Worm (Caenorhabditis elegans) whole organism, late embryonic: ENCODE measurements around the gene ZK742.3.
A peak's percentile ranks its signal among the peaks of the same experiment; 100 is the strongest.

Experiments used
- C08G9.2 ChIP-seq: sonication (generic microtip); optimal IDR thresholded peaks from 2 replicates; lab custom pipeline; 2016; ENCODE audit warnings: mild to moderate bottlenecking, missing genetic modification characterization, moderate library complexity, missing compliant biosample characterization
- C38D4.7 ChIP-seq: fragments of 200-800 bp; sonication (Bioruptor generic); optimal IDR thresholded peaks from 2 replicates; lab custom pipeline; 2018; ENCODE audit warnings: mild to moderate bottlenecking, missing genetic modification characterization, moderate library complexity, missing compliant biosample characterization
- K09A11.1 ChIP-seq: sonication (generic microtip); optimal IDR thresholded peaks from 2 replicates; lab custom pipeline; 2017; ENCODE audit warnings: antibody characterized with exemption, mild to moderate bottlenecking, missing genetic modification characterization, missing compliant biosample characterization; ENCODE audit not compliant: insufficient read depth
- T23F11.4 ChIP-seq: fragments of 200-800 bp; sonication (Bioruptor generic); optimal IDR thresholded peaks from 2 replicates; lab custom pipeline; 2018; ENCODE audit warnings: mild to moderate bottlenecking, missing genetic modification characterization, missing compliant biosample characterization
- ceh-14 ChIP-seq: sonication (generic microtip); optimal IDR thresholded peaks from 2 replicates; lab custom pipeline; 2016; ENCODE audit warnings: missing genotype, missing genetic modification characterization, missing compliant biosample characterization
- ceh-18 ChIP-seq: sonication (generic microtip); optimal IDR thresholded peaks from 2 replicates; lab custom pipeline; 2016; ENCODE audit warnings: missing genetic modification characterization, missing compliant biosample characterization
- ceh-2 ChIP-seq: sonication (generic microtip); optimal IDR thresholded peaks from 2 replicates; lab custom pipeline; 2016; ENCODE audit warnings: missing genotype, missing genetic modification characterization, missing compliant biosample characterization
- ceh-22 ChIP-seq: sonication (generic microtip); optimal IDR thresholded peaks from 2 replicates; lab custom pipeline; 2017; ENCODE audit warnings: missing biosample characterization, missing genetic modification characterization
- ceh-24 ChIP-seq: sonication (generic microtip); optimal IDR thresholded peaks from 2 replicates; lab custom pipeline; 2016; ENCODE audit warnings: mild to moderate bottlenecking, missing genetic modification characterization, missing compliant biosample characterization
- ceh-31 ChIP-seq: sonication (generic microtip); optimal IDR thresholded peaks from 2 replicates; lab custom pipeline; 2016; ENCODE audit warnings: missing genetic modification characterization, missing compliant biosample characterization
- ceh-34 ChIP-seq: sonication (generic microtip); optimal IDR thresholded peaks from 2 replicates; lab custom pipeline; 2016; ENCODE audit warnings: mild to moderate bottlenecking, missing genetic modification characterization, missing compliant biosample characterization
- ceh-6 ChIP-seq: fragments of 200-800 bp; sonication (Bioruptor generic); optimal IDR thresholded peaks from 2 replicates; lab custom pipeline; 2018; ENCODE audit warnings: mild to moderate bottlenecking, missing genetic modification characterization, missing compliant biosample characterization
- che-1 ChIP-seq: sonication (generic microtip); optimal IDR thresholded peaks from 2 replicates; lab custom pipeline; 2016; ENCODE audit warnings: mild to moderate bottlenecking, missing genetic modification characterization, missing compliant biosample characterization
- dmd-4 ChIP-seq: sonication (generic microtip); optimal IDR thresholded peaks from 2 replicates; lab custom pipeline; 2016; ENCODE audit warnings: borderline replicate concordance, missing genetic modification characterization, missing compliant biosample characterization
- elt-4 ChIP-seq: sonication (generic microtip); optimal IDR thresholded peaks from 2 replicates; lab custom pipeline; 2016; ENCODE audit warnings: missing genetic modification characterization, missing compliant biosample characterization
- fax-1 ChIP-seq: sonication (generic microtip); optimal IDR thresholded peaks from 2 replicates; lab custom pipeline; 2016; ENCODE audit warnings: missing genotype, missing genetic modification characterization, missing compliant biosample characterization
- fkh-6 ChIP-seq: sonication (generic microtip); optimal IDR thresholded peaks from 2 replicates; lab custom pipeline; 2016; ENCODE audit warnings: missing genetic modification characterization, missing compliant biosample characterization
- gmeb-2 ChIP-seq: sonication (generic microtip); optimal IDR thresholded peaks from 2 replicates; lab custom pipeline; 2016; ENCODE audit warnings: missing genetic modification characterization, inconsistent platforms, missing compliant biosample characterization
- hlh-30 ChIP-seq: sonication (generic microtip); optimal IDR thresholded peaks from 2 replicates; lab custom pipeline; 2017; ENCODE audit warnings: antibody characterized with exemption, missing genetic modification characterization, missing compliant biosample characterization; ENCODE audit not compliant: insufficient read depth
- hlh-6 ChIP-seq: sonication (generic microtip); optimal IDR thresholded peaks from 2 replicates; lab custom pipeline; 2016; ENCODE audit warnings: missing genotype, missing genetic modification characterization, missing compliant biosample characterization
- madf-2 ChIP-seq: sonication (generic microtip); optimal IDR thresholded peaks from 2 replicates; lab custom pipeline; 2017; ENCODE audit warnings: missing genetic modification characterization, missing compliant biosample characterization
- nfya-1 ChIP-seq: sonication (generic microtip); optimal IDR thresholded peaks from 2 replicates; lab custom pipeline; 2017; ENCODE audit warnings: missing genetic modification characterization, mild to moderate bottlenecking, missing compliant biosample characterization, antibody characterized with exemption, moderate library complexity
- nhr-232 ChIP-seq: sonication (generic microtip); optimal IDR thresholded peaks from 2 replicates; lab custom pipeline; 2016; ENCODE audit warnings: missing genetic modification characterization, missing compliant biosample characterization
- odd-2 ChIP-seq: sonication (generic microtip); optimal IDR thresholded peaks from 2 replicates; lab custom pipeline; 2017; ENCODE audit warnings: antibody characterized with exemption, mild to moderate bottlenecking, missing genetic modification characterization, missing compliant biosample characterization
- pat-9 ChIP-seq: fragments of 200-800 bp; sonication (Bioruptor generic); optimal IDR thresholded peaks from 2 replicates; lab custom pipeline; 2018; ENCODE audit warnings: mild to moderate bottlenecking, missing genetic modification characterization, moderate library complexity, missing compliant biosample characterization
- pqm-1 ChIP-seq: sonication (generic microtip); optimal IDR thresholded peaks from 2 replicates; lab custom pipeline; 2016; ENCODE audit warnings: missing genetic modification characterization, missing compliant biosample characterization
- pros-1 ChIP-seq: fragments of 150-350 bp; optimal IDR thresholded peaks from 2 replicates; lab custom pipeline; 2014; ENCODE audit warnings: missing biosample characterization, missing genetic modification reagents, missing genetic modification characterization
- rnt-1 ChIP-seq: sonication (generic microtip); optimal IDR thresholded peaks from 2 replicates; lab custom pipeline; 2016; ENCODE audit warnings: missing genetic modification characterization, missing compliant biosample characterization
- syd-9 ChIP-seq: sonication (generic microtip); optimal IDR thresholded peaks from 2 replicates; lab custom pipeline; 2016; ENCODE audit warnings: mild to moderate bottlenecking, missing genetic modification characterization, moderate library complexity, missing compliant biosample characterization
- tbx-2 ChIP-seq: sonication (generic microtip); optimal IDR thresholded peaks from 2 replicates; lab custom pipeline; 2016; ENCODE audit warnings: missing genetic modification characterization, missing compliant biosample characterization
- tbx-7 ChIP-seq: sonication (generic microtip); optimal IDR thresholded peaks from 2 replicates; lab custom pipeline; 2016; ENCODE audit warnings: missing genotype, missing genetic modification characterization, missing compliant biosample characterization
- unc-42 ChIP-seq: sonication (generic microtip); optimal IDR thresholded peaks from 2 replicates; lab custom pipeline; 2016; ENCODE audit warnings: missing genotype, missing genetic modification characterization, missing compliant biosample characterization
- unc-55 ChIP-seq: sonication (generic microtip); optimal IDR thresholded peaks from 2 replicates; lab custom pipeline; 2017; ENCODE audit warnings: missing biosample characterization, missing genetic modification reagents, missing genetic modification characterization
- ztf-16 ChIP-seq: sonication (generic microtip); optimal IDR thresholded peaks from 2 replicates; lab custom pipeline; 2017; ENCODE audit warnings: missing genetic modification characterization, missing compliant biosample characterization

ZK742.3 gene

ce11 chrV:7809320-7810256, at the start of gene ZK742.3:
ZK742.3 (minus strand) TSS chrV:7809912.
- TF ChIP-seq pat-9 (tag; lab: Kevin White, UChicago) (no peak), fkh-6 (tag; lab: Kevin White, UChicago) (no peak), ceh-34 (tag; lab: Kevin White, UChicago) (no peak), madf-2 (tag; lab: Kevin White, UChicago) (no peak)

- no peak for TF ChIP-seq tbx-7
These were observed 48.2 kb upstream of the ZK742.3 start, which contains the start of gene C37C3.1 for ce11 chrV:7857931-7858330. C37C3.1 (plus strand) TSS chrV:7857963.

ce11 chrV:7856641-7857040, 46.9 kb upstream of the ZK742.3 start:
- TF ChIP-seq unc-42 (tag; lab: Kevin White, UChicago): no peak

- TF ChIP-seq pros-1: no peak
- no peak for TF ChIP-seq nfya-1
- no peak for TF ChIP-seq ceh-24
- no peak for TF ChIP-seq syd-9
- TF ChIP-seq ztf-16 (tag; lab: Kevin White, UChicago): no peak
- no peak for TF ChIP-seq fax-1 (tag; lab: Kevin White, UChicago)
- no peak for TF ChIP-seq che-1
- no peak for TF ChIP-seq fkh-6 (tag; lab: Kevin White, UChicago)
These were observed 45.8 kb upstream of the ZK742.3 start, which contains the start of gene C37C3.2 for ce11 chrV:7855382-7855994. C37C3.2 (plus strand) TSS chrV:7855944.

ce11 chrV:7854603-7855002, 44.9 kb upstream of the ZK742.3 start, which contains the start of the genes C37C3.9 and C37C3.18:
C37C3.9 (minus strand) TSS chrV:7854700.
C37C3.18 (plus strand) TSS chrV:7854993.
- TF ChIP-seq dmd-4 (tag; lab: Kevin White, UChicago): no peak
- TF ChIP-seq nfya-1: peak; percentile 63
- TF ChIP-seq ceh-18 (tag; lab: Kevin White, UChicago): peak; percentile 48
- TF ChIP-seq ceh-14 (tag; lab: Kevin White, UChicago): no peak
- TF ChIP-seq unc-55 (GFP tag; lab: Kevin White, UChicago): peak; percentile 73
- no peak for TF ChIP-seq odd-2
- TF ChIP-seq ceh-22 (tag; lab: Kevin White, UChicago): no peak
- TF ChIP-seq pqm-1 (tag; lab: Kevin White, UChicago): peak; percentile 31
- no peak for TF ChIP-seq nhr-232 (tag; lab: Kevin White, UChicago)
- TF ChIP-seq C38D4.7: no peak
- TF ChIP-seq C08G9.2 (tag; lab: Kevin White, UChicago): no peak
- TF ChIP-seq tbx-2 (tag; lab: Kevin White, UChicago): peak; percentile 19
- TF ChIP-seq hlh-30 (tag; lab: Kevin White, UChicago): peak; percentile 6
- TF ChIP-seq rnt-1 (tag; lab: Kevin White, UChicago): peak; percentile 58
- TF ChIP-seq ceh-2 (tag; lab: Kevin White, UChicago): no peak
- peak; percentile 42 for TF ChIP-seq ceh-31 (tag; lab: Kevin White, UChicago)
- TF ChIP-seq T23F11.4 (GFP tag; lab: Kevin White, UChicago): peak; percentile 39
- TF ChIP-seq fkh-6 (tag; lab: Kevin White, UChicago): no peak
- no peak for TF ChIP-seq ceh-24
- no peak for TF ChIP-seq gmeb-2 (tag; lab: Kevin White, UChicago)
- no peak for TF ChIP-seq fax-1 (tag; lab: Kevin White, UChicago)
- TF ChIP-seq che-1: no peak
- TF ChIP-seq ceh-6 (GFP tag; lab: Kevin White, UChicago): no peak
- no peak for TF ChIP-seq elt-4 (tag; lab: Kevin White, UChicago)
- TF ChIP-seq hlh-6: no peak
- TF ChIP-seq syd-9: no peak
- TF ChIP-seq K09A11.1: no peak
- TF ChIP-seq ceh-34 (tag; lab: Kevin White, UChicago): peak; percentile 29
- TF ChIP-seq, all 69 proteins: peak for 10
